Fruit fly (Drosophila melanogaster) whole organism, embryonic: ENCODE measurements around the gene Atat.

Experiments
- Bdp1 ChIP-seq: fragments of 200-800 bp; sonication (Bioruptor generic); optimal IDR thresholded peaks from 3 replicates; lab custom pipeline; 2016; ENCODE audit warnings: missing biosample characterization, missing genetic modification characterization
- Bteb2 ChIP-seq: fragments of 200-800 bp; sonication (Bioruptor generic); optimal IDR thresholded peaks from 2 replicates; lab custom pipeline; 2016; ENCODE audit warnings: missing biosample characterization, missing genetic modification characterization
- CG10209 ChIP-seq: fragments of 200-800 bp; sonication (Bioruptor generic); optimal IDR thresholded peaks from 3 replicates; lab custom pipeline; 2017; ENCODE audit warnings: missing biosample characterization, mild to moderate bottlenecking, missing genetic modification characterization, missing genetic modification reagents
- CG1024 ChIP-seq: fragments of 200-800 bp; sonication (Bioruptor generic); IDR thresholded peaks from 2 replicates; pipeline ENCODE4 v1.3.6; 2022; ENCODE audit warnings: missing biosample characterization, missing genetic modification characterization
- CG10654 ChIP-seq: fragments of 200-800 bp; sonication (Bioruptor generic); optimal IDR thresholded peaks from 2 replicates; lab custom pipeline; 2016; ENCODE audit warnings: missing biosample characterization, missing genetic modification characterization
- CG11247 ChIP-seq: fragments of 200-800 bp; sonication (Bioruptor generic); IDR thresholded peaks from 2 replicates; pipeline ENCODE4 v1.3.6; 2022; ENCODE audit warnings: missing biosample characterization, missing genetic modification characterization
- CG12071 ChIP-seq: fragments of 200-800 bp; sonication (Bioruptor generic); optimal IDR thresholded peaks from 3 replicates; lab custom pipeline; 2018; ENCODE audit warnings: missing biosample characterization, mild to moderate bottlenecking, missing genetic modification characterization
- CG12219 ChIP-seq: fragments of 200-800 bp; sonication (Bioruptor generic); optimal IDR thresholded peaks from 3 replicates; lab custom pipeline; 2018; ENCODE audit warnings: missing biosample characterization, mild to moderate bottlenecking, missing genetic modification characterization
- CG12236 ChIP-seq: fragments of 200-800 bp; sonication (Bioruptor generic); optimal IDR thresholded peaks from 2 replicates; lab custom pipeline; 2016; ENCODE audit warnings: missing biosample characterization, missing genetic modification characterization
- CG13894 ChIP-seq: fragments of 200-800 bp; sonication (Bioruptor generic); optimal IDR thresholded peaks from 3 replicates; lab custom pipeline; 2018; ENCODE audit warnings: missing biosample characterization, mild to moderate bottlenecking, missing genetic modification characterization, moderate library complexity
- CG15696 ChIP-seq: fragments of 200-800 bp; sonication (Bioruptor generic); optimal IDR thresholded peaks from 2 replicates; lab custom pipeline; 2019; ENCODE audit warnings: missing biosample characterization, mild to moderate bottlenecking, missing genetic modification characterization, moderate library complexity
- CG1602 ChIP-seq: fragments of 200-800 bp; sonication (Bioruptor generic); optimal IDR thresholded peaks from 3 replicates; lab custom pipeline; 2016; ENCODE audit warnings: missing biosample characterization, missing genetic modification characterization
- CG2199 ChIP-seq: fragments of 200-800 bp; sonication (Bioruptor generic); IDR thresholded peaks from 3 replicates; pipeline ENCODE4 v1.3.6; 2022; ENCODE audit warnings: missing biosample characterization, missing genetic modification characterization
- CG6272 ChIP-seq: fragments of 200-800 bp; sonication (Bioruptor generic); IDR thresholded peaks from 2 replicates; pipeline ENCODE4 v1.3.6; 2022; ENCODE audit warnings: missing biosample characterization, missing genetic modification characterization
- CG7271 ChIP-seq: fragments of 200-800 bp; sonication (Bioruptor generic); optimal IDR thresholded peaks from 2 replicates; lab custom pipeline; 2018; ENCODE audit warnings: missing biosample characterization, mild to moderate bottlenecking, missing genetic modification characterization, moderate library complexity
- CG7987 ChIP-seq: fragments of 200-800 bp; sonication (Bioruptor generic); optimal IDR thresholded peaks from 2 replicates; lab custom pipeline; 2018; ENCODE audit warnings: missing biosample characterization, mild to moderate bottlenecking, missing genetic modification characterization, moderate library complexity
- CG8478 ChIP-seq: fragments of >200 bp; optimal IDR thresholded peaks from 2 replicates; lab custom pipeline; 2018
- CG9609 ChIP-seq: fragments of 200-800 bp; sonication (Bioruptor generic); optimal IDR thresholded peaks from 3 replicates; lab custom pipeline; 2016; ENCODE audit warnings: missing biosample characterization, missing genetic modification characterization
- CTCF ChIP-seq: fragments of 200-800 bp; sonication (Bioruptor generic); optimal IDR thresholded peaks from 2 replicates; lab custom pipeline; 2017; ENCODE audit warnings: missing biosample characterization, mild to moderate bottlenecking, missing genetic modification characterization, moderate library complexity
- CkIIα-i1 ChIP-seq: fragments of 200-800 bp; sonication (Bioruptor generic); IDR thresholded peaks from 2 replicates; pipeline ENCODE4 v1.3.6; 2022; ENCODE audit warnings: missing biosample characterization, missing genetic modification characterization
- Doc2 ChIP-seq: fragments of 200-800 bp; sonication (Bioruptor generic); IDR thresholded peaks from 2 replicates; pipeline ENCODE4 v1.3.6; 2022; ENCODE audit warnings: missing biosample characterization, missing genetic modification characterization
- E2f1 ChIP-seq: fragments of 200-800 bp; sonication (Bioruptor generic); IDR thresholded peaks from 2 replicates; pipeline ENCODE4 v1.3.6; 2022; ENCODE audit warnings: missing biosample characterization, missing genetic modification characterization
- HLH3B ChIP-seq: fragments of 200-800 bp; sonication (Bioruptor generic); IDR thresholded peaks from 2 replicates; pipeline ENCODE4 v1.3.6; 2022; ENCODE audit warnings: missing biosample characterization, missing genetic modification characterization
- Lhr ChIP-seq: fragments of 200-800 bp; sonication (Bioruptor generic); optimal IDR thresholded peaks from 3 replicates; lab custom pipeline; 2017; ENCODE audit warnings: mild to moderate bottlenecking, missing biosample characterization, missing genetic modification reagents, missing genetic modification characterization
- Oaz ChIP-seq: fragments of 200-800 bp; sonication (Bioruptor generic); IDR thresholded peaks from 2 replicates; pipeline ENCODE4 v1.3.6; 2022; ENCODE audit warnings: missing biosample characterization, missing genetic modification characterization
- Optix ChIP-seq: fragments of 200-800 bp; sonication (Bioruptor generic); IDR thresholded peaks from 3 replicates; pipeline ENCODE4 v1.3.6; 2022; ENCODE audit warnings: missing biosample characterization, missing genetic modification characterization
- Six4 ChIP-seq: fragments of 200-800 bp; sonication (Bioruptor generic); optimal IDR thresholded peaks from 2 replicates; lab custom pipeline; 2016; ENCODE audit warnings: missing biosample characterization, missing genetic modification characterization
- Tbp ChIP-seq: fragments of >200 bp; optimal IDR thresholded peaks from 2 replicates; lab custom pipeline; 2018; ENCODE audit warnings: missing biosample characterization, missing genetic modification characterization
- Xrp1 ChIP-seq: fragments of 200-800 bp; sonication (Bioruptor generic); IDR thresholded peaks from 2 replicates; pipeline ENCODE4 v1.3.6; 2022; ENCODE audit warnings: missing biosample characterization, missing genetic modification characterization
- ac ChIP-seq: fragments of 200-800 bp; sonication (Bioruptor generic); optimal IDR thresholded peaks from 3 replicates; lab custom pipeline; 2017; ENCODE audit warnings: missing biosample characterization, mild to moderate bottlenecking, missing genetic modification characterization
- aop ChIP-seq: fragments of 200-800 bp; sonication (Bioruptor generic); IDR thresholded peaks from 2 replicates; pipeline ENCODE4 v1.3.6; 2022; ENCODE audit warnings: missing biosample characterization, missing genetic modification characterization
- bab2 ChIP-seq: fragments of 200-800 bp; sonication (Bioruptor generic); optimal IDR thresholded peaks from 2 replicates; lab custom pipeline; 2016; ENCODE audit warnings: missing biosample characterization, missing genetic modification characterization
- corto ChIP-seq: fragments of 200-800 bp; sonication (Bioruptor generic); optimal IDR thresholded peaks from 2 replicates; lab custom pipeline; 2016; ENCODE audit warnings: missing biosample characterization, mild to moderate bottlenecking, missing genetic modification characterization, moderate library complexity
- crc ChIP-seq: fragments of 200-800 bp; sonication (Bioruptor generic); optimal IDR thresholded peaks from 2 replicates; lab custom pipeline; 2016; ENCODE audit warnings: missing biosample characterization, missing genetic modification characterization
- da ChIP-seq: fragments of 200-800 bp; sonication (Bioruptor generic); optimal IDR thresholded peaks from 2 replicates; lab custom pipeline; 2016; ENCODE audit warnings: missing biosample characterization, missing genetic modification characterization
- dan ChIP-seq: fragments of 200-800 bp; sonication (Bioruptor generic); IDR thresholded peaks from 2 replicates; pipeline ENCODE4 v1.3.6; 2022; ENCODE audit warnings: missing biosample characterization, missing genetic modification characterization
- dimm ChIP-seq: fragments of 200-800 bp; sonication (Bioruptor generic); IDR thresholded peaks from 2 replicates; pipeline ENCODE4 v1.3.6; 2022; ENCODE audit warnings: missing biosample characterization, missing genetic modification characterization
- emc ChIP-seq: fragments of 200-800 bp; sonication (Bioruptor generic); optimal IDR thresholded peaks from 2 replicates; lab custom pipeline; 2016; ENCODE audit warnings: missing biosample characterization, missing genetic modification characterization
- hbn ChIP-seq: fragments of 200-800 bp; sonication (Bioruptor generic); IDR thresholded peaks from 2 replicates; pipeline ENCODE4 v1.3.6; 2022; ENCODE audit warnings: missing biosample characterization, missing genetic modification characterization; ENCODE audit not compliant: partially characterized antibody
- jumu ChIP-seq: fragments of 200-800 bp; sonication (Bioruptor generic); optimal IDR thresholded peaks from 3 replicates; lab custom pipeline; 2016; ENCODE audit warnings: missing biosample characterization, missing genetic modification characterization
- kni ChIP-seq: fragments of 200-800 bp; sonication (Bioruptor generic); optimal IDR thresholded peaks from 3 replicates; lab custom pipeline; 2017; ENCODE audit warnings: mild to moderate bottlenecking, missing biosample characterization, missing genetic modification reagents, missing genetic modification characterization
- knrl ChIP-seq: fragments of 200-800 bp; sonication (Bioruptor generic); IDR thresholded peaks from 3 replicates; pipeline ENCODE4 v1.3.6; 2022; ENCODE audit warnings: missing biosample characterization, missing genetic modification characterization; ENCODE audit not compliant: partially characterized antibody
- lmd ChIP-seq: fragments of 200-800 bp; sonication (Bioruptor generic); IDR thresholded peaks from 2 replicates; pipeline ENCODE4 v1.3.6; 2022; ENCODE audit warnings: missing biosample characterization, missing genetic modification characterization
- pzg ChIP-seq: fragments of 200-800 bp; sonication (Bioruptor generic); optimal IDR thresholded peaks from 3 replicates; lab custom pipeline; 2018; ENCODE audit warnings: missing biosample characterization, mild to moderate bottlenecking, missing genetic modification characterization, moderate library complexity
- slbo ChIP-seq: fragments of 200-800 bp; sonication (Bioruptor generic); IDR thresholded peaks from 2 replicates; pipeline ENCODE4 v1.3.6; 2022; ENCODE audit warnings: missing biosample characterization, missing genetic modification characterization
- slou ChIP-seq: fragments of 200-800 bp; sonication (Bioruptor generic); optimal IDR thresholded peaks from 3 replicates; lab custom pipeline; 2016; ENCODE audit warnings: missing biosample characterization, missing genetic modification characterization
- tna ChIP-seq: fragments of 200-800 bp; sonication (Bioruptor generic); IDR thresholded peaks from 2 replicates; pipeline ENCODE4 v1.3.6; 2022; ENCODE audit warnings: missing biosample characterization, missing genetic modification characterization; ENCODE audit not compliant: partially characterized antibody
- twi ChIP-seq: fragments of 200-800 bp; optimal IDR thresholded peaks from 2 replicates; lab custom pipeline; 2019; ENCODE audit warnings: missing biosample characterization, mild to moderate bottlenecking, missing genetic modification characterization, moderate library complexity
- tx ChIP-seq: fragments of 200-800 bp; sonication (Bioruptor generic); optimal IDR thresholded peaks from 2 replicates; lab custom pipeline; 2016; ENCODE audit warnings: missing biosample characterization, missing genetic modification characterization
- unc-4 ChIP-seq: fragments of 200-800 bp; sonication (Bioruptor generic); IDR thresholded peaks from 2 replicates; pipeline ENCODE4 v1.3.6; 2022; ENCODE audit warnings: missing biosample characterization, missing genetic modification characterization; ENCODE audit not compliant: partially characterized antibody
- zfh1 ChIP-seq: fragments of 200-800 bp; sonication (Bioruptor generic); IDR thresholded peaks from 3 replicates; pipeline ENCODE4 v1.3.6; 2022; ENCODE audit warnings: missing biosample characterization, missing genetic modification characterization

The Atat gene

dm6 chr3L:9383345-9384075 is 43.0 kb downstream of the Atat start, which contains the start of gene Hsp27 (continued):
- peak; percentile 99 for TF ChIP-seq zfh1 (GFP tag; lab: Robert Waterston, UW)
- peak; percentile 49 for TF ChIP-seq da (GFP tag; lab: Kevin White, UChicago)
- TF ChIP-seq CG10209 (GFP tag; lab: Kevin White, UChicago) = peak; percentile 98
- peak; percentile 25 for TF ChIP-seq pzg (GFP tag; lab: Kevin White, UChicago)
- peak; percentile 79 for TF ChIP-seq CG15696 (tag; lab: Kevin White, UChicago)
- peak; percentile 94 for TF ChIP-seq dan
- peak; percentile 94 for TF ChIP-seq CG12219
- TF ChIP-seq Lhr (GFP tag; lab: Kevin White, UChicago) = peak; percentile 93
- TF ChIP-seq CG10654 (GFP tag; lab: Kevin White, UChicago) = peak; percentile 98
- TF ChIP-seq dimm (GFP tag; lab: Robert Waterston, UW) = peak; percentile 91
- TF ChIP-seq CG13894 = peak; percentile 93
- peak; percentile 88 for TF ChIP-seq emc (GFP tag; lab: Kevin White, UChicago)
- peak; percentile 98 for TF ChIP-seq CG6272
- peak; percentile 27 for TF ChIP-seq CG8478 (lab: Kevin White, UChicago)
- TF ChIP-seq Doc2 (GFP tag; lab: Robert Waterston, UW) = peak; percentile 93
- TF ChIP-seq CkIIα-i1 (GFP tag; lab: Robert Waterston, UW) = peak; percentile 82
- TF ChIP-seq CG2199 (GFP tag; lab: Robert Waterston, UW) = peak; percentile 99
- peak; percentile 93 for TF ChIP-seq bab2 (GFP tag; lab: Kevin White, UChicago)
- TF ChIP-seq Bdp1 = peak; percentile 83
- TF ChIP-seq tx = peak; percentile 70
- TF ChIP-seq Tbp (GFP tag; lab: Kevin White, UChicago) = no peak
- peak; percentile 99 for TF ChIP-seq lmd (GFP tag; lab: Robert Waterston, UW)
- TF ChIP-seq corto (GFP tag; lab: Kevin White, UChicago) = peak; percentile 100
- peak; percentile 99 for TF ChIP-seq slbo
- TF ChIP-seq Xrp1 = peak; percentile 99
- TF ChIP-seq CG11247 (GFP tag; lab: Robert Waterston, UW) = peak; percentile 98
- peak; percentile 88 for TF ChIP-seq CG9609 (GFP tag; lab: Kevin White, UChicago)
- peak; percentile 94 for TF ChIP-seq CG1024
- TF ChIP-seq CG12236 (GFP tag; lab: Kevin White, UChicago) = peak; percentile 66
- peak; percentile 98 for TF ChIP-seq CG1602 (GFP tag; lab: Kevin White, UChicago)
- no peak for TF ChIP-seq unc-4 (GFP tag; lab: Robert Waterston, UW)
- peak; percentile 92 for TF ChIP-seq crc
- peak; percentile 97 for TF ChIP-seq slou (GFP tag; lab: Kevin White, UChicago)
- TF ChIP-seq Optix (GFP tag; lab: Robert Waterston, UW) = peak; percentile 99
- TF ChIP-seq twi (tag; lab: Kevin White, UChicago) = peak; percentile 89
- peak; percentile 94 for TF ChIP-seq Bteb2 (GFP tag; lab: Kevin White, UChicago)
- peak; percentile 96 for TF ChIP-seq CG7987 (GFP tag; lab: Kevin White, UChicago)
- TF ChIP-seq hbn (GFP tag; lab: Robert Waterston, UW) = no peak
- peak; percentile 99 for TF ChIP-seq HLH3B (GFP tag; lab: Robert Waterston, UW)
- peak; percentile 97 for TF ChIP-seq Six4 (GFP tag; lab: Kevin White, UChicago)
- peak; percentile 97 for TF ChIP-seq CG12071 (GFP tag; lab: Kevin White, UChicago)
- no peak for TF ChIP-seq kni (GFP tag; lab: Kevin White, UChicago)
- no peak for TF ChIP-seq tna
- TF ChIP-seq knrl (GFP tag; lab: Robert Waterston, UW) = peak; percentile 48; the same call in 2 of the 3 replicates
- TF ChIP-seq ac (GFP tag; lab: Kevin White, UChicago) = peak; percentile 82
- peak; percentile 96 for TF ChIP-seq jumu (GFP tag; lab: Kevin White, UChicago)
- TF ChIP-seq aop (GFP tag; lab: Robert Waterston, UW) = peak; percentile 90
- peak; percentile 89 for TF ChIP-seq Oaz (GFP tag; lab: Robert Waterston, UW)
- peak; percentile 99 for TF ChIP-seq E2f1 (GFP tag; lab: Robert Waterston, UW)
- peak; percentile 90 for TF ChIP-seq CG7271 (tag; lab: Kevin White, UChicago)
- peak; percentile 71 for TF ChIP-seq CTCF
